Fruit fly (Drosophila melanogaster): ENCODE measurements around the gene CG11029.
A peak's percentile ranks its signal among the peaks of the same experiment; 100 is the strongest.

The CG11029 gene

DNA sequence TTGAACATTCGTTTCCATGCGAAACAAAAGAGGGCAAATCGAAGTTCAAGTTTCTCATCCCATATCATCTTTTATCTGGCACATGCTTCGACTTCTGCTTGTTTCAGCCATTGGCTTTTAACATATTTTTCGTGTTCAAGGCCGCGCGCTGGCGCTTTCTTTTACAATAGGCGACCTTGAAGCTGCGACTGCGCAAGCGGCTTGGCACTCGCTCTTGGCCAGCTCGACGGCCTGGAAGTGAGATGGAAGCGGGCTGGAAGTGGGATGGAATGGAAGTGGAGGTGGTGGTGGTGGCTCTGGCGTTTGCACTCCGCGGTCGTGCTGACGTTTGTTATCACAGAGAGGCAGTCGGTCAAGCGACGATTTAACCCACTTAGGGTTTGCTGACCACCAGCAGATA, 3.5 kb upstream of the CG11029 start:
- no peak for TF ChIP-seq Sin3A (optimal IDR thresholded peaks at IDR 0.05)
- TF ChIP-seq CG17186 (GFP tag; optimal IDR thresholded peaks at IDR 0.05): no peak
- TF ChIP-seq Lhr (GFP tag; optimal IDR thresholded peaks at IDR 0.05): no peak
- no peak for TF ChIP-seq CG12391 (tag; optimal IDR thresholded peaks at IDR 0.05)
- TF ChIP-seq CG12769 (tag; optimal IDR thresholded peaks at IDR 0.05): peak; percentile 74
- TF ChIP-seq CG1647 (GFP tag; optimal IDR thresholded peaks at IDR 0.05): no peak
- TF ChIP-seq CG7372 (GFP tag; IDR thresholded peaks at IDR 0.05): no peak
- no peak for TF ChIP-seq Nf-YC (tag; optimal IDR thresholded peaks at IDR 0.05)
- no peak for TF ChIP-seq grn (GFP tag; optimal IDR thresholded peaks at IDR 0.05)
- no peak for TF ChIP-seq Hmr (GFP tag; optimal IDR thresholded peaks at IDR 0.05)
- peak; percentile 13 for TF ChIP-seq pros (GFP tag; optimal IDR thresholded peaks at IDR 0.05)
- no peak for TF ChIP-seq Dbx (GFP tag; IDR thresholded peaks at IDR 0.05)
- TF ChIP-seq CG17361 (GFP tag; IDR thresholded peaks at IDR 0.05): no peak
- peak; percentile 70 for TF ChIP-seq ftz-f1 (GFP tag; optimal IDR thresholded peaks at IDR 0.05)

DNA sequence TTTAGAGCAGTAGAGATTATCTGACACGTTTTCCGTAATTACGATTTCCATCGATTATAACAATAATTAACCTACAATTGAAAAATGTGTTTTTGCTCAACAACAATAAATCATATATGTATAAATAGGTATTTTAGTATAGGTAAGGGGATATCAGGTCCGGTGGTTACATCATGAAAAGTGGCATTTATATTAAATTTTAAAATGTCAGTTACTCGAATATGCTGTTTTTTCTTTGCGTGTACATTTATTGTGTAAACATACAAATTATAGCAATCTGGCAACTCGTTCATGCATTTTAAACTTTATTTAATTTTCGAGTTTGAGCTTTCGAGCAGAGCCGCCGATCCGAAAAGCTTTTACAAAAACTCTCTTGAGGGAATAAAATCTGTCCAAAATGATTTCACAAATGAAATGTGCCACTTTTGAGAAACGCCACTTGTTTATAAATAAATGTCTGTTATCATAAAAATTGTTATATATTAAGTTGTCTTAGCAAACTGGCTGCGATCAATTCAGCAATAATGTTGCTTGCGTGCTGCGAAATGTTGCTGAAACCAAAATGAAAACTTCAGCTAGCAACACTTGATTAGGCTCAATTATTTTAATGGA, 2.3 kb upstream of the CG11029 start:
- TF ChIP-seq Bgb (GFP tag; IDR thresholded peaks at IDR 0.05; ENCODE audit: partially characterized antibody) (no peak), sens (GFP tag) (peak; percentile 73), ewg (GFP tag; optimal IDR thresholded peaks at IDR 0.05) (peak; percentile 7), CG13424 (tag; optimal IDR thresholded peaks at IDR 0.05) (peak; percentile 35), fd64A (GFP tag; optimal IDR thresholded peaks at IDR 0.05) (no peak), CG18262 (tag; optimal IDR thresholded peaks at IDR 0.05) (no peak), CG4707 (GFP tag; optimal IDR thresholded peaks at IDR 0.05) (no peak), Meics (GFP tag; optimal IDR thresholded peaks at IDR 0.05) (peak; percentile 37), CG10209 (GFP tag; optimal IDR thresholded peaks at IDR 0.05) (peak; percentile 0), CG4854 (GFP tag; optimal IDR thresholded peaks at IDR 0.05) (no peak), tgo (GFP tag; IDR thresholded peaks at IDR 0.05) (peak; percentile 40; the same call in 1 of the 3 replicates), grau (tag; optimal IDR thresholded peaks at IDR 0.05) (peak; percentile 26), caup (GFP tag; optimal IDR thresholded peaks at IDR 0.05; ENCODE audit: severe bottlenecking) (peak; percentile 2), lab (GFP tag; optimal IDR thresholded peaks at IDR 0.05) (peak; percentile 45), ro (GFP tag; IDR thresholded peaks at IDR 0.05) (no peak), E2f1 (GFP tag; IDR thresholded peaks at IDR 0.05) (peak; percentile 11; the same call in 1 of the 2 replicates), Antp (GFP tag; optimal IDR thresholded peaks at IDR 0.05) (no peak), CG11696 (GFP tag; IDR thresholded peaks at IDR 0.05) (peak; percentile 28; the same call in 1 of the 2 replicates), CG12769 (tag; optimal IDR thresholded peaks at IDR 0.05) (peak; percentile 15), prd (optimal IDR thresholded peaks at IDR 0.05) (no peak), prd (GFP tag; IDR thresholded peaks at IDR 0.05) (no peak), HLH3B (GFP tag; IDR thresholded peaks at IDR 0.05) (peak; percentile 47; the same call in 1 of the 2 replicates), CoRest (tag; optimal IDR thresholded peaks at IDR 0.05) (peak; percentile 20), Atf6 (GFP tag; IDR thresholded peaks at IDR 0.05) (0 out of 2 replicates have a peak, but pooled peaks have one; percentile 45), pb (GFP tag; optimal IDR thresholded peaks at IDR 0.05) (no peak), ham (GFP tag; IDR thresholded peaks at IDR 0.05) (no peak), kah (GFP tag; optimal IDR thresholded peaks at IDR 0.05) (no peak), Hr78 (GFP tag; optimal IDR thresholded peaks at IDR 0.05) (no peak), CG8765 (GFP tag; IDR thresholded peaks at IDR 0.05) (no peak), CG13296 (GFP tag; optimal IDR thresholded peaks at IDR 0.05) (peak; percentile 15), CG1603 (tag; optimal IDR thresholded peaks at IDR 0.05) (peak; percentile 46), CG17802 (tag; optimal IDR thresholded peaks at IDR 0.05) (no peak), vvl (GFP tag; IDR thresholded peaks at IDR 0.05) (peak; percentile 73), CG2889 (GFP tag; IDR thresholded peaks at IDR 0.05) (no peak), CG1024 (GFP tag; IDR thresholded peaks at IDR 0.05) (no peak), E2f2 (GFP tag; IDR thresholded peaks at IDR 0.05) (0 out of 2 replicates have a peak, but pooled peaks have one; percentile 16), sna (GFP tag; IDR thresholded peaks at IDR 0.05; ENCODE audit: partially characterized antibody) (no peak)

All from whole organism, embryonic.